Worm (Caenorhabditis elegans): Measurements from ENCODE around the gene cnp-2.

DNA sequence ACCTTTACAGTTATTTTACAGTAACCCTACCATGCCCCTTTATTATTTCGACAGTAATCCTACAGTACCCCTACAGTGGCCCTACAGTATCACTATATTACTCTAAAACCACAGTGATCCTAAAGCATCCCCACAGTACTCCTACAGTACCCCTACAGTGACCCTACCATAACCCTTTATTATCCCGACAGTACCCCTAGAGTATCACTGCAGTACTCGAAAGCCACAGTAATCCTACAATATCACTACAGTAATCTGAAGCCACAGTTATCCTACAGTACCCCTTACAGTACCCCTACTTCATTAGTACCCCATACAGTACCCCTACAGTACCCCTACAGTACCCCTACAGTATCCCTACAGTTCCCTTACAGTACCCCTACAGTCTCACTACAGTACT lies 3.9 kb downstream of the cnp-2 start:
- no peak for TF ChIP-seq pha-4 (tag; optimal IDR thresholded peaks at IDR 0.05)
- no peak for TF ChIP-seq nhr-76 (tag; optimal IDR thresholded peaks at IDR 0.05)
